Fruit fly (Drosophila melanogaster) whole organism, embryonic: ENCODE measurements around the gene Rbm13.

ENCODE experiments used
- ATbp ChIP-seq: fragments of 200-800 bp; sonication (Bioruptor generic); optimal IDR thresholded peaks from 2 replicates; lab custom pipeline; 2017; ENCODE audit warnings: missing biosample characterization, mild to moderate bottlenecking, missing genetic modification characterization, missing genetic modification reagents
- Asciz ChIP-seq: fragments of 200-800 bp; sonication (Bioruptor generic); optimal IDR thresholded peaks from 2 replicates; lab custom pipeline; 2017; ENCODE audit warnings: missing biosample characterization, mild to moderate bottlenecking, missing genetic modification characterization, missing genetic modification reagents
- Awh ChIP-seq: fragments of 200-800 bp; sonication (Bioruptor generic); IDR thresholded peaks from 2 replicates; pipeline ENCODE4, ENCODE4 v1.3.6; 2022; ENCODE audit warnings: missing biosample characterization, missing genetic modification characterization
- CG10979 ChIP-seq: fragments of 200-800 bp; sonication (Bioruptor generic); optimal IDR thresholded peaks from 2 replicates; lab custom pipeline; 2018; ENCODE audit warnings: missing biosample characterization, mild to moderate bottlenecking, missing genetic modification characterization, moderate library complexity
- CG11504 ChIP-seq: fragments of 200-800 bp; sonication (Bioruptor generic); optimal IDR thresholded peaks from 3 replicates; lab custom pipeline; 2019; ENCODE audit warnings: missing biosample characterization, mild to moderate bottlenecking, missing genetic modification characterization, moderate library complexity
- CG12391 ChIP-seq: fragments of 200-800 bp; sonication (Bioruptor generic); optimal IDR thresholded peaks from 3 replicates; lab custom pipeline; 2018; ENCODE audit warnings: missing biosample characterization, mild to moderate bottlenecking, missing genetic modification characterization, moderate library complexity
- CG12769 ChIP-seq: fragments of 200-800 bp; sonication (Bioruptor generic); optimal IDR thresholded peaks from 2 replicates; lab custom pipeline; 2019; ENCODE audit warnings: missing biosample characterization, mild to moderate bottlenecking, missing genetic modification characterization, moderate library complexity
- CG12942 ChIP-seq: fragments of 200-800 bp; sonication (Bioruptor generic); optimal IDR thresholded peaks from 3 replicates; lab custom pipeline; 2016; ENCODE audit warnings: missing biosample characterization, missing genetic modification characterization
- CG1529 ChIP-seq: fragments of 200-800 bp; sonication (Bioruptor generic); optimal IDR thresholded peaks from 3 replicates; lab custom pipeline; 2018; ENCODE audit warnings: missing biosample characterization, missing genetic modification characterization
- CG17361 ChIP-seq: fragments of 200-800 bp; sonication (Bioruptor generic); IDR thresholded peaks from 3 replicates; pipeline ENCODE4 v1.3.6; 2022; ENCODE audit warnings: missing biosample characterization, missing genetic modification characterization
- CG17802 ChIP-seq: fragments of 200-800 bp; sonication (Bioruptor generic); optimal IDR thresholded peaks from 2 replicates; lab custom pipeline; 2018; ENCODE audit warnings: missing biosample characterization, mild to moderate bottlenecking, missing genetic modification characterization, moderate library complexity
- CG30020 ChIP-seq: fragments of 200-800 bp; optimal IDR thresholded peaks from 2 replicates; lab custom pipeline; 2019; ENCODE audit warnings: missing biosample characterization, mild to moderate bottlenecking, missing genetic modification characterization, moderate library complexity
- CG33557 ChIP-seq: fragments of 200-800 bp; sonication (Bioruptor generic); optimal IDR thresholded peaks from 2 replicates; lab custom pipeline; 2019; ENCODE audit warnings: missing biosample characterization, mild to moderate bottlenecking, missing genetic modification characterization, moderate library complexity
- CG34376 ChIP-seq: fragments of 200-800 bp; sonication (Bioruptor generic); optimal IDR thresholded peaks from 2 replicates; lab custom pipeline; 2018; ENCODE audit warnings: missing biosample characterization, mild to moderate bottlenecking, missing genetic modification characterization
- CG34422 ChIP-seq: fragments of 200-800 bp; sonication (Bioruptor generic); IDR thresholded peaks from 3 replicates; pipeline ENCODE4 v1.3.6; 2022; ENCODE audit warnings: missing biosample characterization, missing genetic modification characterization
- CG43689 ChIP-seq: fragments of 200-800 bp; sonication (Bioruptor generic); IDR thresholded peaks from 2 replicates; pipeline ENCODE4 v1.3.6; 2022; ENCODE audit warnings: missing biosample characterization, missing genetic modification characterization
- CG5180 ChIP-seq: fragments of 200-800 bp; sonication (Bioruptor generic); optimal IDR thresholded peaks from 3 replicates; lab custom pipeline; 2017; ENCODE audit warnings: missing biosample characterization, missing genetic modification characterization, mild to moderate bottlenecking, moderate library complexity, missing genetic modification reagents
- CG6272 ChIP-seq: fragments of 200-800 bp; sonication (Bioruptor generic); IDR thresholded peaks from 2 replicates; pipeline ENCODE4 v1.3.6; 2022; ENCODE audit warnings: missing biosample characterization, missing genetic modification characterization
- CG6791 ChIP-seq: fragments of 200-800 bp; sonication (Bioruptor generic); IDR thresholded peaks from 3 replicates; pipeline ENCODE4 v1.3.6; 2022; ENCODE audit warnings: missing biosample characterization, missing genetic modification characterization; ENCODE audit not compliant: partially characterized antibody
- CG7745 ChIP-seq: fragments of 200-800 bp; sonication (Bioruptor generic); optimal IDR thresholded peaks from 2 replicates; lab custom pipeline; 2018; ENCODE audit warnings: missing biosample characterization, mild to moderate bottlenecking, missing genetic modification characterization, moderate library complexity
- CG8388 ChIP-seq: fragments of 200-800 bp; sonication (Bioruptor generic); optimal IDR thresholded peaks from 2 replicates; lab custom pipeline; 2019; ENCODE audit warnings: missing biosample characterization, mild to moderate bottlenecking, missing genetic modification characterization, moderate library complexity
- CG9932 ChIP-seq: fragments of 200-800 bp; sonication (Bioruptor generic); IDR thresholded peaks from 2 replicates; pipeline ENCODE4 v1.3.6; 2022; ENCODE audit warnings: missing biosample characterization, missing genetic modification characterization
- CHES-1-like ChIP-seq: fragments of 200-800 bp; sonication (Bioruptor generic); optimal IDR thresholded peaks from 2 replicates; lab custom pipeline; 2016; ENCODE audit warnings: missing biosample characterization, missing genetic modification characterization
- Deaf1 ChIP-seq: fragments of 200-800 bp; optimal IDR thresholded peaks from 3 replicates; lab custom pipeline; 2019; ENCODE audit warnings: missing biosample characterization, mild to moderate bottlenecking, missing genetic modification characterization, moderate library complexity
- Dip2 ChIP-seq: fragments of 200-800 bp; sonication (Bioruptor generic); IDR thresholded peaks from 2 replicates; pipeline ENCODE4 v1.3.6; 2022; ENCODE audit warnings: missing biosample characterization, missing genetic modification characterization
- Fer3 ChIP-seq: fragments of 200-800 bp; sonication (Bioruptor generic); optimal IDR thresholded peaks from 2 replicates; lab custom pipeline; 2018; ENCODE audit warnings: missing biosample characterization, mild to moderate bottlenecking, missing genetic modification characterization, moderate library complexity
- Hand ChIP-seq: fragments of 200-800 bp; sonication (Bioruptor generic); optimal IDR thresholded peaks from 2 replicates; lab custom pipeline; 2017; ENCODE audit warnings: mild to moderate bottlenecking, missing biosample characterization, missing genetic modification reagents, missing genetic modification characterization
- HmgD ChIP-seq: fragments of 200-800 bp; sonication (Bioruptor generic); optimal IDR thresholded peaks from 3 replicates; lab custom pipeline; 2016; ENCODE audit warnings: missing biosample characterization, missing genetic modification characterization
- Rfx ChIP-seq: fragments of 200-800 bp; sonication (Bioruptor generic); IDR thresholded peaks from 2 replicates; pipeline ENCODE4 v1.3.6; 2022; ENCODE audit warnings: missing biosample characterization, missing genetic modification characterization
- Sin3A ChIP-seq: fragments of >200 bp; optimal IDR thresholded peaks from 2 replicates; lab custom pipeline; 2018
- Spps ChIP-seq: fragments of 200-800 bp; sonication (Bioruptor generic); optimal IDR thresholded peaks from 2 replicates; lab custom pipeline; 2018; ENCODE audit warnings: missing biosample characterization, mild to moderate bottlenecking, missing genetic modification characterization
- bcd ChIP-seq: fragments of 200-800 bp; sonication (Bioruptor generic); optimal IDR thresholded peaks from 2 replicates; lab custom pipeline; 2017; ENCODE audit warnings: missing biosample characterization, mild to moderate bottlenecking, missing genetic modification characterization
- corto ChIP-seq: fragments of 200-800 bp; sonication (Bioruptor generic); optimal IDR thresholded peaks from 2 replicates; lab custom pipeline; 2016; ENCODE audit warnings: missing biosample characterization, mild to moderate bottlenecking, missing genetic modification characterization, moderate library complexity
- cwo ChIP-seq: fragments of 200-800 bp; sonication (Bioruptor generic); optimal IDR thresholded peaks from 3 replicates; lab custom pipeline; 2017; ENCODE audit warnings: missing biosample characterization, missing genetic modification characterization, mild to moderate bottlenecking, moderate library complexity, missing genetic modification reagents
- en ChIP-seq: fragments of 200-800 bp; sonication (Bioruptor generic); optimal IDR thresholded peaks from 2 replicates; lab custom pipeline; 2016; ENCODE audit warnings: missing biosample characterization, missing genetic modification characterization
- jigr1 ChIP-seq: fragments of 200-800 bp; sonication (Bioruptor generic); IDR thresholded peaks from 3 replicates; pipeline ENCODE4 v1.3.6; 2022; ENCODE audit warnings: missing biosample characterization, missing genetic modification characterization
- jing ChIP-seq: fragments of 200-800 bp; sonication (Bioruptor generic); optimal IDR thresholded peaks from 2 replicates; lab custom pipeline; 2018; ENCODE audit warnings: missing biosample characterization, mild to moderate bottlenecking, missing genetic modification characterization
- lola ChIP-seq, 3 experiments: fragments of >200 bp in 2 of 3; fragments of 200-800 bp in 1 of 3; sonication (Bioruptor generic) in 1 of 3; optimal IDR thresholded peaks; 2 replicates each; lab custom pipeline; 2017 to 2019; ENCODE audit warnings: missing biosample characterization in 3 of 3, missing genetic modification characterization in 3 of 3, mild to moderate bottlenecking in 1 of 3, moderate library complexity in 1 of 3
- nerfin-1 ChIP-seq: fragments of 200-800 bp; sonication (Bioruptor generic); optimal IDR thresholded peaks from 3 replicates; lab custom pipeline; 2019; ENCODE audit warnings: missing biosample characterization, mild to moderate bottlenecking, missing genetic modification characterization, moderate library complexity
- nerfin-2 ChIP-seq: fragments of 200-800 bp; sonication (Bioruptor generic); IDR thresholded peaks from 2 replicates; pipeline ENCODE4 v1.3.6; 2022; ENCODE audit warnings: missing biosample characterization, missing genetic modification characterization; ENCODE audit not compliant: partially characterized antibody
- pan ChIP-seq, 4 experiments: fragments of >200 bp in 3 of 4; fragments of 200-800 bp in 1 of 4; sonication (Bioruptor generic) in 1 of 4; optimal IDR thresholded peaks in 3 of 4; IDR thresholded peaks in 1 of 4; 2 replicates each; pipeline versions ENCODE4 v1.3.6 to Lab custom; 2017 to 2022; ENCODE audit warnings: missing biosample characterization in 2 of 4, missing genetic modification characterization in 2 of 4, mixed read lengths in 1 of 4
- phol ChIP-seq: fragments of 200-800 bp; sonication (Bioruptor generic); optimal IDR thresholded peaks from 3 replicates; lab custom pipeline; 2018; ENCODE audit warnings: missing biosample characterization, mild to moderate bottlenecking, missing genetic modification characterization, moderate library complexity
- sd ChIP-seq: fragments of 200-800 bp; sonication (Bioruptor generic); optimal IDR thresholded peaks from 3 replicates; lab custom pipeline; 2018; ENCODE audit warnings: missing biosample characterization, mild to moderate bottlenecking, missing genetic modification characterization, moderate library complexity
- sug ChIP-seq: fragments of 200-800 bp; optimal IDR thresholded peaks from 2 replicates; lab custom pipeline; 2019; ENCODE audit warnings: missing biosample characterization, mild to moderate bottlenecking, missing genetic modification characterization, moderate library complexity
- tna ChIP-seq: fragments of 200-800 bp; sonication (Bioruptor generic); IDR thresholded peaks from 2 replicates; pipeline ENCODE4 v1.3.6; 2022; ENCODE audit warnings: missing biosample characterization, missing genetic modification characterization; ENCODE audit not compliant: partially characterized antibody
- unpg ChIP-seq: fragments of 200-800 bp; sonication (Bioruptor generic); optimal IDR thresholded peaks from 3 replicates; lab custom pipeline; 2018; ENCODE audit warnings: missing biosample characterization, mild to moderate bottlenecking, missing genetic modification characterization, moderate library complexity
- zfh1 ChIP-seq: fragments of 200-800 bp; sonication (Bioruptor generic); IDR thresholded peaks from 3 replicates; pipeline ENCODE4 v1.3.6; 2022; ENCODE audit warnings: missing biosample characterization, missing genetic modification characterization

Gene Rbm13

DNA sequence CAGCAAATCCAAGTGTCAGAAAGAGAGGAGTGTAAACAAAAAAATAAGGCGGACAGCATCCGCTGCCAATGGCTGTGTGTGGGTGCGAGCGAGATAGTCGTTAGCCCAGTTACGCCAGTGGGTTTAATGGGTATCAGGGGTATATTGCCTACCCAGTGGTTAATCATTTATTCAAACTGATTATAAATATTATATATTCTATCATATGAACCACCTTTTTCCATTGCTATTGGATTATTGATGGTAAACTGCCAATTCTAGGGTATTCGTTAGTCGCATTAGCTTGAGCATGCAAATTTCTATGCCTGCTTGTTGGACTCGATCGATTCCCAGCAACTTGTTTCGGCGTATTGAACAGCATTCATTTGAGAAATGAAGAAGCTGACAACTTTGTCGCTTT is 5.4 kb upstream of the Rbm13 start (continued):
- peak; percentile 93 for TF ChIP-seq phol
- peak; percentile 73 for TF ChIP-seq sug (tag; lab: Kevin White, UChicago)
- TF ChIP-seq CG12391 (tag; lab: Kevin White, UChicago), result peak; percentile 94
- peak; percentile 82 for TF ChIP-seq sd (tag; lab: Kevin White, UChicago)
- TF ChIP-seq HmgD, result no peak
- TF ChIP-seq CG1529, result peak; percentile 90
- TF ChIP-seq bcd (GFP tag; lab: Kevin White, UChicago), result peak; percentile 93
- TF ChIP-seq Sin3A (lab: Kevin White, UChicago), result no peak
- peak in 1 of 3 experiments; percentile 88 for TF ChIP-seq lola (GFP tag; optimal IDR thresholded peaks at IDR 0.05; lab: Kevin White, UChicago)
- TF ChIP-seq corto (GFP tag; lab: Kevin White, UChicago), result peak; percentile 29
- peak; percentile 42 for TF ChIP-seq CG7745
- peak; percentile 96 for TF ChIP-seq CG34422
- TF ChIP-seq CG12942, result peak; percentile 91
- peak; percentile 69 for TF ChIP-seq Hand (GFP tag; lab: Kevin White, UChicago)
- no peak for TF ChIP-seq nerfin-2
- TF ChIP-seq Deaf1 (tag; lab: Kevin White, UChicago), result peak; percentile 70
- TF ChIP-seq CG17361, result peak; percentile 92
- peak; percentile 88 for TF ChIP-seq jigr1 (GFP tag; lab: Robert Waterston, UW)
- peak; percentile 93 for TF ChIP-seq jing (GFP tag; lab: Kevin White, UChicago)
- peak; percentile 66 for TF ChIP-seq CG33557 (GFP tag; lab: Kevin White, UChicago)
- TF ChIP-seq zfh1 (GFP tag; lab: Robert Waterston, UW), result peak; percentile 97
- peak; percentile 95 for TF ChIP-seq unpg (GFP tag; lab: Kevin White, UChicago)
- TF ChIP-seq CG9932, result peak; percentile 96
- peak; percentile 93 for TF ChIP-seq CG10979 (tag; lab: Kevin White, UChicago)
- peak; percentile 10 for TF ChIP-seq CHES-1-like (GFP tag; lab: Kevin White, UChicago)

DNA sequence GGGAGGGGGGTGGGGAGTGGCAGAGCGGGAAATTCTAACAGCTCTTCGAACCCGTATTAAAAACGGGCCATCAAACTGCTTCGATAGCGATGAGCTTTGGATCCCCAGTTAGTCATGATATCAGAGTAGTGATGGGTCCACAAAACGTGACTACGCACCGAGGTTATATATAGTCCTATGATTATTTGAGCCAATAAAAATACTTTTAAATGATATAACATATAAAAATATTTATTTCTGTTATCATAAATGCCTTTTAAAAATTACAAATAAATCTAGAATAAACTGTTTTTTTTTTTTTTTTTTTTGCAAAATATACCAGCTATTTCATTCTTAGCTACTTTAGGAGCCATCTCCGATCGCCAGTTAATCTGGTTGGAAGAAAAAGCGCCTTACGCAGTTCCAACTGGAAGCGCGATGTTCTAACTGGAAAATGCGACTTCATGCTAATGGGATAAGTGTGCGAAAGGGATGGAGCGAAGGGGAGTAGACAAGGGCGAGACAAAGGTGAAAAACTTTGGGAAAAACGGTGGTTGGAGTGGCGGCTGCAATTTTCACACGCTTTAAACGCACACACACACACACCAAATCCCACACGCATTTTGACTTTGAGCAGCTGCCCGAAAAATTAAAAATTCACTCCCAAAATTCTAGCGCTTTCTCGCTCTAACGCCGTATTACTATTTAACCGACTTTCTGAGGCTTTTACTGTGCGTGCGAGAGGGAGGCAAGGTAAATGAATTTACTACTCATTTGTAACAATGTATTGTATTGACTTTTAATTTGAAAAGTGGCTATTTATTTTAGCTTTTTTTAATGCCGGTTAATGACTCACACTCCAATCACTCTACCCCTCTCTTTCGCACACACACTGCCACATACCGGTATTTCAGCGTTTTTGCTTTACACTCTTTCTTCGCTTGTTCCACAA is 4.4 kb upstream of the Rbm13 start:
- TF ChIP-seq tna (no peak), unpg (GFP tag; lab: Kevin White, UChicago) (peak; percentile 14), en (GFP tag; lab: Kevin White, UChicago) (no peak), CG30020 (no peak), pan (optimal IDR thresholded peaks at IDR 0.05; lab: Kevin White, UChicago) (no peak), pan (GFP tag; optimal IDR thresholded peaks at IDR 0.05 in 1 of 2, IDR thresholded peaks at IDR 0.05 in 1 of 2) (peak in 1 of 2 experiments; percentile 7), Fer3 (no peak), Asciz (GFP tag; lab: Kevin White, UChicago) (peak; percentile 4), CG8388 (GFP tag; lab: Kevin White, UChicago) (no peak), CG6272 (GFP tag; lab: Robert Waterston, UW) (no peak), Spps (tag; lab: Kevin White, UChicago) (no peak), CG12769 (peak; percentile 12), CG34376 (no peak), CG5180 (peak; percentile 9), zfh1 (GFP tag; lab: Robert Waterston, UW) (0 out of 3 replicates have a peak, but pooled peaks have one; percentile 35), CG17802 (no peak), ATbp (GFP tag; lab: Kevin White, UChicago) (peak; percentile 9), cwo (GFP tag; lab: Kevin White, UChicago) (peak; percentile 51), Dip2 (GFP tag; lab: Robert Waterston, UW) (no peak), nerfin-1 (no peak), CG43689 (no peak), Awh (GFP tag; lab: Robert Waterston, UW) (no peak), Rfx (0 out of 2 replicates have a peak, but pooled peaks have one; percentile 20), CG11504 (tag; lab: Kevin White, UChicago) (peak; percentile 9), CG6791 (GFP tag; lab: Robert Waterston, UW) (peak; percentile 9; the same call in 1 of the 3 replicates)
